Fruit fly (Drosophila melanogaster) whole organism: ENCODE measurements around the gene mtgo.

Experiments used
- CG8478 ChIP-seq: fragments of >200 bp; optimal IDR thresholded peaks from 2 replicates; lab custom pipeline; 2018; ENCODE audit warnings: inconsistent platforms
- Dll ChIP-seq: fragments of >200 bp; optimal IDR thresholded peaks from 2 replicates; lab custom pipeline; 2017
- EcR ChIP-seq, 2 experiments: fragments of >200 bp; optimal IDR thresholded peaks; 2 replicates each; lab custom pipeline; 2017; ENCODE audit warnings: missing biosample characterization in 2 of 2, missing genetic modification characterization in 2 of 2, missing genetic modification reagents in 2 of 2
- pan ChIP-seq: fragments of >200 bp; optimal IDR thresholded peaks from 2 replicates; lab custom pipeline; 2017
- psq ChIP-seq: fragments of >200 bp; optimal IDR thresholded peaks from 2 replicates; lab custom pipeline; 2017
- usp ChIP-seq: fragments of >200 bp; optimal IDR thresholded peaks from 2 replicates; lab custom pipeline; 2017; ENCODE audit warnings: missing biosample characterization, missing genetic modification characterization, mixed read lengths

- TF ChIP-seq psq (lab: Kevin White, UChicago) (no peak), usp (no peak), CG8478 (lab: Kevin White, UChicago) (no peak), pan (lab: Kevin White, UChicago) (no peak), Dll (lab: Kevin White, UChicago) (no peak), EcR (GFP tag; optimal IDR thresholded peaks at IDR 0.05; lab: Kevin White, UChicago) (no peak)
Observed at dm6 chr2L:16672290-16672689, 127.5 kb downstream of the mtgo start.
